Worm (Caenorhabditis elegans): Measurements from ENCODE around the gene R02D5.10.

Gene R02D5.10

DNA sequence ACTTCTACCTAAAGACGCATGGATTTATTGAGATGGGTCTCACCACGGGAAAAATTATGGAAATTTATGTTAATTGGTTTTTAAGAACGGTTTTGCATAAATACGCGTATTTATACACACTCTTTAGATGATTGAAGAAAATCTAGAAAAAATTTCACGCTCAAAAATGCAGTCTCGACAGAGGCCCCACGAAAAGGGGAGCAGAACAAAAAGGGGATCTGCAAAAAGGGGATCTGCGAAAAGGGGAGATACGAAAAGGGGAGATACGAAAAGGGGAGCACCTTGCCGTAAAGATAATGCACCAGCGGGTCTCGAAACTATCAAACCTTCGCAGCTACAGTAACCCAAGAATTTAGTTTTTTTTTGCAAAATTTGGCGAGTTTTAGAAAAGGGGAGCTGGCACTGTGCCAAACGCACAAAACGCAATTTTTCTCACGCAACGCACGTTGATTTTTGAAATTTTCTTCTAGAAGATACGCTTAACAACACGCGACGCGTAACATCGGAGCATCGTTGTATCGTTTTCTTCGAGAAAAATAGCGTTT, 38.5 kb upstream of the R02D5.10 start:
- peak; percentile 16 for TF ChIP-seq cnd-1 (tag; optimal IDR thresholded peaks at IDR 0.05)

DNA sequence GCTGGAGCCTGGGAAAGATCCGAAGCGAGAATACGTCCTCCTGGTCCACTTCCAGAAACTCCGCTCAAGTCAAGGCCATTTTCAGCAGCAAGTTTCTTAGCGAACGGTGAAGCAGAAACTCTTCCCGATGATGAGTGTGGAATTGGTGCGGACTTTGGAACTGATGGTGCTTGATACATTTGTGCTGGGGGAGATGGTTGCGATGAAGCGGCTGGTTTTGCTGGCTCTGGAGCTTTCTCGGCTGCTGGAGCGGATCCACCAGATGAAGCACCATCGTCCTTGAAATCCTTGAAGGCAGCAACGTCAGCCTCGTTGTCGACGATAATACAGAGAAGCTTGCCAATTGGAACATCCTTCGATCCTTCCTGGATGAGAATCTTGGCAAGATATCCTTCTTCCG, 35.6 kb upstream of the R02D5.10 start:
- TF ChIP-seq elt-3 (tag; optimal IDR thresholded peaks at IDR 0.05), result no peak
- no peak for TF ChIP-seq sptf-1 (tag; optimal IDR thresholded peaks at IDR 0.05)
- TF ChIP-seq lin-32 (GFP tag; optimal IDR thresholded peaks at IDR 0.05), result no peak
- no peak for TF ChIP-seq nhr-2 (tag; optimal IDR thresholded peaks at IDR 0.05)
- TF ChIP-seq blmp-1 (tag; optimal IDR thresholded peaks at IDR 0.05), result no peak
- no peak for TF ChIP-seq cnd-1 (tag; optimal IDR thresholded peaks at IDR 0.05)
- TF ChIP-seq unc-120 (tag; optimal IDR thresholded peaks at IDR 0.05; ENCODE audit: poor library complexity, severe bottlenecking), result no peak

DNA sequence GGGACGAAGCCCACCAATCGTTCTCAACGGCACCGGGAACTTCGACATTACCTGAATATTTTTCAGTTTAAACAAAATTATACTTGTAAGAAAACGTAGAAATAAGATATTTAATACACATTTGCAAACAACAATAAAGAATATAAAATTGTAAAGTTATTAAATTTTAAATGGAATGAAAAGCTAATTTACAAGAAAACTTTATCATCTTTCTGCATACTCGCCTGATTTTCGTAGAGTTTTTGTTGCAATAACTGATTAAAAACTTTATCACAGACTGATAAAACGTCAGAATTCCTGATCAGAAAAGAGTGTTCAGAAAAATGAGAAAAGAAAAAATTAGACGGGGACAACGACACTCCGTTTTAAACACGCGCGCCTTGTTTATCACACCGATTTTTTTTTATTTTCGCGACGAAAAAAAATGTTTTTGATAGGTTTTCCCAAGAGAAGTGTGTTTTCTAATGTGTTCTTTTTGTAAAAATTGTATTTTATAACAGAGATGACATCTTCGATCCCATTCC, 34.8 kb upstream of the R02D5.10 start, which contains the start of the genes dlat-1 and fntb-1:
Gene dlat-1, minus strand, starts transcription at position 51 of the 524 bp plus-strand sequence.
Gene fntb-1, plus strand, starts transcription at position 412 of the 524 bp plus-strand sequence.
- TF ChIP-seq ceh-39 (tag; optimal IDR thresholded peaks at IDR 0.05) (no peak), mab-5 (tag; optimal IDR thresholded peaks at IDR 0.05) (no peak), lin-13 (tag; optimal IDR thresholded peaks at IDR 0.05) (no peak), elt-3 (tag; optimal IDR thresholded peaks at IDR 0.05) (no peak), nhr-2 (tag; optimal IDR thresholded peaks at IDR 0.05) (no peak), nhr-12 (tag; optimal IDR thresholded peaks at IDR 0.05) (no peak), mls-2 (tag; optimal IDR thresholded peaks at IDR 0.05) (no peak), sptf-1 (tag; optimal IDR thresholded peaks at IDR 0.05) (no peak), ham-2 (GFP tag; optimal IDR thresholded peaks at IDR 0.05) (no peak), nhr-76 (tag; optimal IDR thresholded peaks at IDR 0.05) (no peak), zip-8 (tag; optimal IDR thresholded peaks at IDR 0.05) (no peak), unc-62 (GFP tag; optimal IDR thresholded peaks at IDR 0.05) (no peak), mep-1 (tag; optimal IDR thresholded peaks at IDR 0.05) (no peak)

DNA sequence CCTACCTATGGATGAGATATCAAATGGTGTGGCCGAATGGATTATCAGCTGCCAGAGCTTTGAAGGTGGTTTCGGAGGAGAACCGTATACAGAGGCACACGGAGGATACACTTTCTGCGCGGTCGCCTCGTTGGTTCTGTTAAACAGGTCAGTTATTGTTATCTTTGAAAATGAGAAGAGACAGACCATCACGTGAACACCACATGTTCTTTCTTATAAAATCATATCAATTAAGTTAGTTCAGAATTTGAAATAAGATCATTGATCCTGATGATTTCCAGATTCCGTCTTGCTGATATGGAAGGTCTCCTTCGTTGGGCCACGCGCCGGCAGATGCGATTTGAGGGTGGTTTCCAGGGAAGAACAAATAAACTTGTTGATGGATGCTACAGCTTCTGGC, 33.4 kb upstream of the R02D5.10 start:
- TF ChIP-seq snpc-4 (tag; optimal IDR thresholded peaks at IDR 0.05) (no peak), nhr-76 (tag; optimal IDR thresholded peaks at IDR 0.05) (no peak), ham-2 (GFP tag; optimal IDR thresholded peaks at IDR 0.05) (no peak), cnd-1 (tag; optimal IDR thresholded peaks at IDR 0.05) (no peak)

DNA sequence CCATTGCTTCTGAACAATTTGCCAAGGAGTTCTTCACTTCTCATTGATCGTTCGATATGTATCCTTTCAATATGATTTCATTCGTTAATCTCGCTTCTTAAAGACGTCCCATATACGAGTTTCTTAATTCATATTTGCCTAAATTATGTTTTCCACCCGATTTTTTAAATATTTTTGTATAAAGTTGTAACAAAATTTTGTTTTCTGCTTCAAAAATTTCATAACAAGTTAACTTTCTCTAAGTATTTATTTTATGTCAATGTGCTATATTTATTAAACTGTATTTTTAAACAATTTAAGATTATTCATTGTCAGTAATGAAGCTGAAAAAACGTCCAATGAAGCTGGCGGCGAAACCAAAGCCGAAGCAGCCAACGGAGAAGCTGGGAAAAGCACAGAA, 32.7 kb upstream of the R02D5.10 start, which contains the start of gene F23B12.7:
Gene F23B12.7, plus strand, starts transcription at position 301 of the 400 bp plus-strand sequence.
- TF ChIP-seq elt-3 (tag; optimal IDR thresholded peaks at IDR 0.05), result no peak
- no peak for TF ChIP-seq drap-1 (GFP tag; optimal IDR thresholded peaks at IDR 0.05)
- no peak for TF ChIP-seq zip-8 (tag; optimal IDR thresholded peaks at IDR 0.05)
- TF ChIP-seq bed-3 (GFP tag; optimal IDR thresholded peaks at IDR 0.05), result no peak
- no peak for TF ChIP-seq ham-2 (GFP tag; optimal IDR thresholded peaks at IDR 0.05)
- TF ChIP-seq sem-2 (GFP tag; optimal IDR thresholded peaks at IDR 0.05), result no peak
- TF ChIP-seq nhr-2 (tag; optimal IDR thresholded peaks at IDR 0.05), result no peak
- no peak for TF ChIP-seq elt-1 (tag; optimal IDR thresholded peaks at IDR 0.05; ENCODE audit: borderline replicate concordance, insufficient read depth)
- no peak for TF ChIP-seq ces-1 (GFP tag; optimal IDR thresholded peaks at IDR 0.05)
- TF ChIP-seq sptf-1 (tag; optimal IDR thresholded peaks at IDR 0.05), result no peak
- TF ChIP-seq nhr-28 (tag; optimal IDR thresholded peaks at IDR 0.05), result no peak
- TF ChIP-seq M03D4.4 (tag; optimal IDR thresholded peaks at IDR 0.05), result no peak
- TF ChIP-seq mab-5 (tag; optimal IDR thresholded peaks at IDR 0.05), result no peak
- no peak for TF ChIP-seq lin-13 (tag; optimal IDR thresholded peaks at IDR 0.05)
- TF ChIP-seq mls-2 (tag; optimal IDR thresholded peaks at IDR 0.05), result no peak
- no peak for TF ChIP-seq cnd-1 (tag; optimal IDR thresholded peaks at IDR 0.05)

DNA sequence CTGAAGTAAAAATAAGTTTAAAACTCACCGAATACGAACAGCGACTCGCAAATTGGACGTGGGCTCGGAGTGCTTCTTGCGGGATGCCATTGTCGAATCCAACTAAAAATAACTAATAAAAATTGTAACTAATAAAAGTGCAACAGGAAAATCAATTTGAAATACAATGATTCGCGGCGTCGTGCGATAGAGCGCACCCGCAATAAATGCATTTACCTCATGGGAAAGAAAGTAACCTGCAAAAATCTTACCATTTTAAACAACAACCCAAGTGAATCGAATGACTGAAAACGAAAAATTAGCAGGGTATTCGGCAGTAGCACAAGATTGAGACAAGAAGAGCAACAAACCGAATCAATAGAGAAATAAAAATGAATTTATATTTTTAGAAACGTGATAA, 25.5 kb upstream of the R02D5.10 start, which contains the start of gene bmk-1:
Gene bmk-1, minus strand, starts transcription at position 359 of the 400 bp plus-strand sequence.
- TF ChIP-seq pha-4 (tag; optimal IDR thresholded peaks at IDR 0.05) (no peak), lin-13 (tag; optimal IDR thresholded peaks at IDR 0.05) (peak; percentile 35)

DNA sequence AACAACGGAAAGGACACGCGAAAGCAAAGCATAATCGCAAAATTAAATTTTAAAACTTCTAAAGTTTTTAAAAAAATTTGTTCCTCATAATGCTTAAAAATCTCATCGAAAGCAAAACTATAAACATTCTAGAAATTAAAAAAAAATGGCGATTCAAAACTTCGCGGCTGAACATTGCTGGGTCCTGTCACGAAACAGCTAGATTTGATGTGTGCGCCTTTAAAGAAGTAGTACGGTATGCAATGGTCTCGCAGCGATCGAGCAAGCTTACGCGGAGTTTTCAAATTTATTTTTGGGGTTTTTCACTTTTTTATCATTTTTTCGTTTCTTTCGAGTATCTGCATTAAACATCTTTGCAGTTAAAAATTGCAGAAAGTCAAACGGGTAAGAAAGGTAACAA, 25.0 kb upstream of the R02D5.10 start, which contains the start of gene coh-3:
Gene coh-3, plus strand, starts transcription at position 353 of the 400 bp plus-strand sequence.
- TF ChIP-seq lin-13 (tag; optimal IDR thresholded peaks at IDR 0.05), result no peak
- no peak for TF ChIP-seq blmp-1 (tag; optimal IDR thresholded peaks at IDR 0.05)

All from whole organism, mixed stage, embryonic.